Fruit fly (Drosophila melanogaster) whole organism, prepupa: ENCODE data around the gene Oga.

Experiments used
- Blimp-1 ChIP-seq: fragments of 200-800 bp; sonication (Bioruptor generic); optimal IDR thresholded peaks from 3 replicates; lab custom pipeline; 2017; ENCODE audit warnings: missing biosample characterization, missing genetic modification characterization, mild to moderate bottlenecking, moderate library complexity, missing genetic modification reagents
- CG10631 ChIP-seq: fragments of 200-800 bp; sonication (Bioruptor generic); optimal IDR thresholded peaks from 2 replicates; lab custom pipeline; 2016; ENCODE audit warnings: missing biosample characterization, missing genetic modification characterization
- CG10669 ChIP-seq: fragments of 200-800 bp; sonication (Bioruptor generic); optimal IDR thresholded peaks from 3 replicates; lab custom pipeline; 2018; ENCODE audit warnings: missing biosample characterization, mild to moderate bottlenecking, missing genetic modification characterization, moderate library complexity
- CG11294 ChIP-seq: fragments of 200-800 bp; sonication (Bioruptor generic); IDR thresholded peaks from 2 replicates; pipeline ENCODE4 v1.3.6; 2022; ENCODE audit warnings: missing biosample characterization, missing genetic modification characterization
- CG11762 ChIP-seq: fragments of 200-800 bp; sonication (Bioruptor generic); optimal IDR thresholded peaks from 3 replicates; lab custom pipeline; 2016; ENCODE audit warnings: missing biosample characterization, missing genetic modification characterization; ENCODE audit not compliant: insufficient read depth
- CG11902 ChIP-seq: fragments of 200-800 bp; sonication (Bioruptor generic); optimal IDR thresholded peaks from 3 replicates; lab custom pipeline; 2016; ENCODE audit warnings: missing biosample characterization, missing genetic modification characterization
- CG15336 ChIP-seq: fragments of 200-800 bp; sonication (Bioruptor generic); IDR thresholded peaks from 2 replicates; pipeline ENCODE4 v1.3.6; 2022; ENCODE audit warnings: missing biosample characterization, missing genetic modification characterization
- CG1621 ChIP-seq: fragments of 200-800 bp; sonication (Bioruptor generic); optimal IDR thresholded peaks from 3 replicates; lab custom pipeline; 2018; ENCODE audit warnings: missing biosample characterization, mild to moderate bottlenecking, missing genetic modification characterization
- CG16779 ChIP-seq: fragments of 200-800 bp; sonication (Bioruptor generic); optimal IDR thresholded peaks from 3 replicates; lab custom pipeline; 2017; ENCODE audit warnings: missing biosample characterization, mild to moderate bottlenecking, missing genetic modification characterization
- CG3032 ChIP-seq: fragments of 200-800 bp; optimal IDR thresholded peaks from 2 replicates; lab custom pipeline; 2019; ENCODE audit warnings: missing biosample characterization, mild to moderate bottlenecking, missing genetic modification characterization, moderate library complexity
- CG31627 ChIP-seq: fragments of 200-800 bp; sonication (Bioruptor generic); optimal IDR thresholded peaks from 3 replicates; lab custom pipeline; 2016; ENCODE audit warnings: missing biosample characterization, missing genetic modification characterization
- CG32006 ChIP-seq: fragments of 200-800 bp; sonication (Bioruptor generic); optimal IDR thresholded peaks from 3 replicates; lab custom pipeline; 2017; ENCODE audit warnings: missing biosample characterization, mild to moderate bottlenecking, missing genetic modification characterization
- CG34406 ChIP-seq: fragments of 200-800 bp; sonication (Bioruptor generic); optimal IDR thresholded peaks from 3 replicates; lab custom pipeline; 2016; ENCODE audit warnings: missing biosample characterization, missing genetic modification characterization
- CG3919 ChIP-seq: fragments of 200-800 bp; sonication (Bioruptor generic); optimal IDR thresholded peaks from 3 replicates; lab custom pipeline; 2016; ENCODE audit warnings: missing biosample characterization, missing genetic modification characterization
- CG4318 ChIP-seq: fragments of 200-800 bp; sonication (Bioruptor generic); optimal IDR thresholded peaks from 3 replicates; lab custom pipeline; 2017; ENCODE audit warnings: missing biosample characterization, mild to moderate bottlenecking, missing genetic modification characterization
- CG6163 ChIP-seq: fragments of 200-800 bp; sonication (Bioruptor generic); IDR thresholded peaks from 3 replicates; pipeline ENCODE4 v1.3.6; 2022; ENCODE audit warnings: missing biosample characterization, missing genetic modification characterization
- CG6276 ChIP-seq: fragments of 200-800 bp; sonication (Bioruptor generic); optimal IDR thresholded peaks from 2 replicates; lab custom pipeline; 2017; ENCODE audit warnings: missing biosample characterization, mild to moderate bottlenecking, missing genetic modification characterization
- CG6808 ChIP-seq: fragments of 200-800 bp; sonication (Bioruptor generic); optimal IDR thresholded peaks from 3 replicates; lab custom pipeline; 2017; ENCODE audit warnings: missing biosample characterization, missing genetic modification characterization, mild to moderate bottlenecking, moderate library complexity, missing genetic modification reagents
- CG6854 ChIP-seq: fragments of 200-800 bp; sonication (Bioruptor generic); optimal IDR thresholded peaks from 2 replicates; lab custom pipeline; 2017; ENCODE audit warnings: missing biosample characterization, mild to moderate bottlenecking, missing genetic modification characterization
- CG7368 ChIP-seq: fragments of 200-800 bp; sonication (Bioruptor generic); optimal IDR thresholded peaks from 3 replicates; lab custom pipeline; 2016; ENCODE audit warnings: missing biosample characterization, missing genetic modification characterization
- CG8119 ChIP-seq: fragments of 200-800 bp; sonication (Bioruptor generic); IDR thresholded peaks from 3 replicates; pipeline ENCODE4 v1.3.6; 2022; ENCODE audit warnings: missing biosample characterization, missing genetic modification characterization
- CG8319 ChIP-seq: fragments of 200-800 bp; sonication (Bioruptor generic); optimal IDR thresholded peaks from 3 replicates; lab custom pipeline; 2016; ENCODE audit warnings: missing biosample characterization, missing genetic modification characterization
- CG9139 ChIP-seq: fragments of 200-800 bp; sonication (Bioruptor generic); optimal IDR thresholded peaks from 3 replicates; lab custom pipeline; 2017; ENCODE audit warnings: missing biosample characterization, mild to moderate bottlenecking, missing genetic modification characterization
- Eip78C ChIP-seq: fragments of 200-800 bp; sonication (Bioruptor generic); peaks from one replicate; lab custom pipeline; 2016; ENCODE audit warnings: missing biosample characterization, missing genetic modification characterization
- Eip93F ChIP-seq: fragments of 200-800 bp; sonication (Bioruptor generic); optimal IDR thresholded peaks from 2 replicates; lab custom pipeline; 2016; ENCODE audit warnings: missing biosample characterization, mild to moderate bottlenecking, missing genetic modification characterization
- Ets21C ChIP-seq: fragments of 200-800 bp; sonication (Bioruptor generic); optimal IDR thresholded peaks from 3 replicates; lab custom pipeline; 2016; ENCODE audit warnings: missing biosample characterization, missing genetic modification characterization
- Ets96B ChIP-seq: fragments of 200-800 bp; optimal IDR thresholded peaks from 2 replicates; lab custom pipeline; 2019; ENCODE audit warnings: missing biosample characterization, mild to moderate bottlenecking, missing genetic modification characterization, moderate library complexity
- Gug ChIP-seq: fragments of 200-800 bp; sonication (Bioruptor generic); IDR thresholded peaks from 2 replicates; pipeline ENCODE4 v1.3.6; 2022; ENCODE audit warnings: missing biosample characterization, missing genetic modification characterization
- Hr38 ChIP-seq: sonication (Bioruptor generic); optimal IDR thresholded peaks from 2 replicates; lab custom pipeline; 2016; ENCODE audit warnings: missing biosample characterization, missing genetic modification characterization
- Hr4 ChIP-seq: fragments of 200-800 bp; sonication (Bioruptor generic); optimal IDR thresholded peaks from 3 replicates; lab custom pipeline; 2016; ENCODE audit warnings: missing biosample characterization, missing genetic modification characterization
- Lpt ChIP-seq: fragments of 200-800 bp; sonication (Bioruptor generic); optimal IDR thresholded peaks from 3 replicates; lab custom pipeline; 2016; ENCODE audit warnings: missing biosample characterization, missing genetic modification characterization
- Met ChIP-seq: fragments of 200-800 bp; sonication (Bioruptor generic); optimal IDR thresholded peaks from 3 replicates; lab custom pipeline; 2016; ENCODE audit warnings: missing biosample characterization, missing genetic modification characterization
- OdsH ChIP-seq: fragments of 200-800 bp; sonication (Bioruptor generic); optimal IDR thresholded peaks from 3 replicates; lab custom pipeline; 2016; ENCODE audit warnings: missing biosample characterization, missing genetic modification characterization
- Smox ChIP-seq: fragments of 200-800 bp; sonication (Bioruptor generic); optimal IDR thresholded peaks from 3 replicates; lab custom pipeline; 2016; ENCODE audit warnings: missing biosample characterization, missing genetic modification characterization
- Sox102F ChIP-seq: fragments of 200-800 bp; sonication (Bioruptor generic); optimal IDR thresholded peaks from 2 replicates; lab custom pipeline; 2016; ENCODE audit warnings: missing biosample characterization, mild to moderate bottlenecking, missing genetic modification characterization
- Sox14 ChIP-seq: fragments of 200-800 bp; sonication (Bioruptor generic); optimal IDR thresholded peaks from 3 replicates; lab custom pipeline; 2016; ENCODE audit warnings: missing biosample characterization, missing genetic modification characterization
- Sox15 ChIP-seq: fragments of 200-800 bp; sonication (Bioruptor generic); optimal IDR thresholded peaks from 3 replicates; lab custom pipeline; 2016; ENCODE audit warnings: missing biosample characterization, missing genetic modification characterization
- achi ChIP-seq: fragments of 200-800 bp; sonication (Bioruptor generic); optimal IDR thresholded peaks from 3 replicates; lab custom pipeline; 2016; ENCODE audit warnings: missing biosample characterization, missing genetic modification characterization
- acj6 ChIP-seq: fragments of 200-800 bp; sonication (Bioruptor generic); optimal IDR thresholded peaks from 3 replicates; lab custom pipeline; 2016; ENCODE audit warnings: missing biosample characterization, missing genetic modification characterization
- cyc ChIP-seq: fragments of 200-800 bp; sonication (Bioruptor generic); optimal IDR thresholded peaks from 3 replicates; lab custom pipeline; 2016; ENCODE audit warnings: missing biosample characterization, missing genetic modification characterization
- dac ChIP-seq: fragments of 200-800 bp; sonication (Bioruptor generic); optimal IDR thresholded peaks from 2 replicates; lab custom pipeline; 2017; ENCODE audit warnings: missing biosample characterization, mild to moderate bottlenecking, missing genetic modification characterization
- dsx ChIP-seq: fragments of 200-800 bp; optimal IDR thresholded peaks from 3 replicates; lab custom pipeline; 2019; ENCODE audit warnings: missing biosample characterization, mild to moderate bottlenecking, missing genetic modification characterization, moderate library complexity; ENCODE audit not compliant: poor library complexity, severe bottlenecking
- eg ChIP-seq: fragments of 200-800 bp; sonication (Bioruptor generic); IDR thresholded peaks from 3 replicates; pipeline ENCODE4 v1.3.6; 2022; ENCODE audit warnings: missing biosample characterization, missing genetic modification characterization
- esn ChIP-seq: fragments of 200-800 bp; sonication (Bioruptor generic); optimal IDR thresholded peaks from 2 replicates; lab custom pipeline; 2016; ENCODE audit warnings: missing biosample characterization, mild to moderate bottlenecking, missing genetic modification characterization, moderate library complexity
- fd59A ChIP-seq: fragments of 200-800 bp; sonication (Bioruptor generic); optimal IDR thresholded peaks from 2 replicates; lab custom pipeline; 2017; ENCODE audit warnings: missing biosample characterization, mild to moderate bottlenecking, missing genetic modification characterization, missing genetic modification reagents
- fd85E ChIP-seq: fragments of 200-800 bp; sonication (Bioruptor generic); optimal IDR thresholded peaks from 3 replicates; lab custom pipeline; 2016; ENCODE audit warnings: missing biosample characterization, missing genetic modification characterization
- fkh ChIP-seq: fragments of 200-800 bp; sonication (Bioruptor generic); optimal IDR thresholded peaks from 3 replicates; lab custom pipeline; 2017; ENCODE audit warnings: missing biosample characterization, mild to moderate bottlenecking, missing genetic modification characterization, moderate library complexity
- lz ChIP-seq: fragments of 200-800 bp; sonication (Bioruptor generic); optimal IDR thresholded peaks from 3 replicates; lab custom pipeline; 2016; ENCODE audit warnings: missing biosample characterization, missing genetic modification characterization
- net ChIP-seq: fragments of 200-800 bp; sonication (Bioruptor generic); optimal IDR thresholded peaks from 3 replicates; lab custom pipeline; 2016; ENCODE audit warnings: missing biosample characterization, missing genetic modification characterization
- salr ChIP-seq, 2 experiments: fragments of 200-800 bp; sonication (Bioruptor generic); optimal IDR thresholded peaks; 3 replicates each; lab custom pipeline; 2016 to 2018; ENCODE audit warnings: missing biosample characterization in 2 of 2, missing genetic modification characterization in 2 of 2, mild to moderate bottlenecking in 1 of 2
- ss ChIP-seq, 2 experiments: fragments of 200-800 bp; sonication (Bioruptor generic); optimal IDR thresholded peaks; 2 replicates in 1 of 2; 3 replicates in 1 of 2; lab custom pipeline; 2017 to 2018; ENCODE audit warnings: mild to moderate bottlenecking in 2 of 2, missing biosample characterization in 2 of 2, missing genetic modification characterization in 2 of 2, moderate library complexity in 1 of 2
- svp ChIP-seq: fragments of 200-800 bp; sonication (Bioruptor generic); peaks from one replicate; lab custom pipeline; 2016; ENCODE audit warnings: missing biosample characterization, missing genetic modification characterization
- topi ChIP-seq: fragments of 200-800 bp; sonication (Bioruptor generic); optimal IDR thresholded peaks from 3 replicates; lab custom pipeline; 2016; ENCODE audit warnings: missing biosample characterization, missing genetic modification characterization

Oga gene

DNA sequence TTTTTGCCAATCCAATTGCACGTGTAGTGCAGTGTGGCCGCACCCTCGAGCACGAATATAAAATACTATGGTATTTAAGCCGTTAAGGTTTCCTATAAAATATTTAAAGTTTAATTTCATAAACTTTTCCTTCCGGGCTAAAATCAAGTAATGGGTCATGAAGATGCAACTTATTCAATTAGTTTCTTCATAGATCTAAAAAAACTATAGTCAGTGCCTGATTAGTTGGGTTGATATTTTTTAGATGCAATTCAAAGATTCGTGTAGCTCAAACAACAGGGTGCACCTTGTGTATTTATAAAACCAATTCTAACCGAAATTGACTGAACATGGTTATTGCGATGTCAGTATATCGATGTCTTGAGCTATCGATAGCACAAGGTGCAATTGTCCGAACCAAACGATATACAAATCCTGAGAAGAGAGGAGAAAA lies at the start of gene Oga, which contains the start of gene Smyd5:
TSS of gene Oga (plus strand) at position 345 of the 433 bp plus-strand sequence.
TSS of gene Smyd5 (minus strand) at position 59 of the 433 bp plus-strand sequence.
- no peak for TF ChIP-seq svp (GFP tag; lab: Kevin White, UChicago)
- TF ChIP-seq achi (GFP tag; lab: Kevin White, UChicago) = no peak
- TF ChIP-seq CG10669 (GFP tag; lab: Kevin White, UChicago) = no peak
- TF ChIP-seq Ets21C = no peak
- no peak for TF ChIP-seq fd85E (GFP tag; lab: Kevin White, UChicago)
- TF ChIP-seq Lpt (GFP tag; lab: Kevin White, UChicago) = no peak
- no peak for TF ChIP-seq Smox (GFP tag; lab: Kevin White, UChicago)
- no peak for TF ChIP-seq CG11762 (GFP tag; lab: Kevin White, UChicago)
- no peak for TF ChIP-seq Sox102F (GFP tag; lab: Kevin White, UChicago)
- TF ChIP-seq eg (GFP tag; lab: Robert Waterston, UW) = no peak
- no peak for TF ChIP-seq CG34406 (GFP tag; lab: Kevin White, UChicago)
- TF ChIP-seq CG6854 (GFP tag; lab: Kevin White, UChicago) = no peak
- TF ChIP-seq dsx (GFP tag; lab: Kevin White, UChicago) = no peak
- no peak for TF ChIP-seq fd59A
- TF ChIP-seq Hr4 (GFP tag; lab: Kevin White, UChicago) = no peak
- TF ChIP-seq topi (GFP tag; lab: Kevin White, UChicago) = peak; percentile 30
- TF ChIP-seq Sox15 (GFP tag; lab: Kevin White, UChicago) = no peak
- no peak for TF ChIP-seq CG1621 (tag; lab: Kevin White, UChicago)
- no peak for TF ChIP-seq CG4318 (GFP tag; lab: Kevin White, UChicago)
- no peak for TF ChIP-seq salr (GFP tag; optimal IDR thresholded peaks at IDR 0.05; lab: Kevin White, UChicago)
- TF ChIP-seq esn = peak; percentile 48
- no peak for TF ChIP-seq Hr38 (GFP tag; lab: Kevin White, UChicago)
- no peak for TF ChIP-seq CG16779 (tag; lab: Kevin White, UChicago)
- no peak for TF ChIP-seq CG6163 (GFP tag; lab: Robert Waterston, UW)
- TF ChIP-seq CG10631 (GFP tag; lab: Kevin White, UChicago) = no peak
- TF ChIP-seq cyc (GFP tag; lab: Kevin White, UChicago) = no peak
- TF ChIP-seq CG7368 = no peak
- no peak for TF ChIP-seq dac (GFP tag; lab: Kevin White, UChicago)
- no peak for TF ChIP-seq CG8319 (GFP tag; lab: Kevin White, UChicago)
- no peak for TF ChIP-seq Blimp-1 (GFP tag; lab: Kevin White, UChicago)
- TF ChIP-seq ss (GFP tag; optimal IDR thresholded peaks at IDR 0.05; lab: Kevin White, UChicago) = no peak
- TF ChIP-seq CG9139 (GFP tag; lab: Kevin White, UChicago) = no peak
- peak; percentile 76 for TF ChIP-seq Eip78C (GFP tag; lab: Kevin White, UChicago)
- TF ChIP-seq CG31627 = peak; percentile 14
- no peak for TF ChIP-seq OdsH
- peak; percentile 24 for TF ChIP-seq Sox14 (GFP tag; lab: Kevin White, UChicago)
- TF ChIP-seq acj6 (GFP tag; lab: Kevin White, UChicago) = peak; percentile 25
- TF ChIP-seq CG11294 (GFP tag; lab: Robert Waterston, UW) = no peak
- no peak for TF ChIP-seq net
- TF ChIP-seq CG32006 = no peak
- TF ChIP-seq CG3919 = no peak
- no peak for TF ChIP-seq CG6808 (GFP tag; lab: Kevin White, UChicago)
- peak; percentile 8 for TF ChIP-seq CG3032
- peak; percentile 68 for TF ChIP-seq fkh
- TF ChIP-seq lz = peak; percentile 37
- TF ChIP-seq Gug (GFP tag; lab: Robert Waterston, UW) = no peak
- no peak for TF ChIP-seq Ets96B (tag; lab: Kevin White, UChicago)
- no peak for TF ChIP-seq Eip93F
- TF ChIP-seq Met (GFP tag; lab: Kevin White, UChicago) = no peak
- no peak for TF ChIP-seq CG8119 (GFP tag; lab: Robert Waterston, UW)
- no peak for TF ChIP-seq CG15336
- TF ChIP-seq CG11902 (GFP tag; lab: Kevin White, UChicago) = no peak
- no peak for TF ChIP-seq CG6276
